Worm (Caenorhabditis elegans) whole organism, early embryonic: ENCODE results near the gene C05C12.6.
"Not testable (repeated sequence)": the region's sequence is repeated elsewhere in the genome, so short reads cannot be mapped to it uniquely, and the experiment has no call there.

Experiments used
- B0310.2 ChIP-seq: sonication (generic microtip); optimal IDR thresholded peaks from 2 replicates; lab custom pipeline; 2016; ENCODE audit warnings: mild to moderate bottlenecking, missing genetic modification characterization, missing compliant biosample characterization
- F13C5.2 ChIP-seq: sonication (generic microtip); optimal IDR thresholded peaks from 2 replicates; lab custom pipeline; 2017; ENCODE audit warnings: mild to moderate bottlenecking, missing genetic modification characterization, inconsistent platforms, missing compliant biosample characterization
- aly-1 ChIP-seq: sonication (generic microtip); optimal IDR thresholded peaks from 2 replicates; lab custom pipeline; 2016; ENCODE audit warnings: missing genetic modification characterization, missing compliant biosample characterization
- ama-1 ChIP-seq: fragments of 150-350 bp; optimal IDR thresholded peaks from 2 replicates; lab custom pipeline; 2014
- ceh-13 ChIP-seq: fragments of 200-800 bp; sonication (Bioruptor generic); optimal IDR thresholded peaks from 2 replicates; lab custom pipeline; 2018; ENCODE audit warnings: mild to moderate bottlenecking, missing genetic modification characterization, missing compliant biosample characterization
- ceh-36 ChIP-seq: sonication (generic microtip); optimal IDR thresholded peaks from 2 replicates; lab custom pipeline; 2016; ENCODE audit warnings: missing genetic modification characterization, inconsistent platforms, missing compliant biosample characterization
- ets-7 ChIP-seq: sonication (generic microtip); optimal IDR thresholded peaks from 2 replicates; lab custom pipeline; 2016; ENCODE audit warnings: missing genotype, missing genetic modification characterization, missing compliant biosample characterization
- flt-1 ChIP-seq: fragments of 200-800 bp; sonication (Bioruptor generic); IDR thresholded peaks from 2 replicates; pipeline ENCODE4 v1.3.6; 2022; ENCODE audit warnings: missing genetic modification characterization, missing compliant biosample characterization
- hmbx-1 ChIP-seq: sonication (generic microtip); optimal IDR thresholded peaks from 2 replicates; lab custom pipeline; 2016; ENCODE audit warnings: mild to moderate bottlenecking, missing genetic modification characterization, missing compliant biosample characterization
- hmg-4 ChIP-seq: fragments of 200-800 bp; sonication (Bioruptor generic); optimal IDR thresholded peaks from 2 replicates; lab custom pipeline; 2018; ENCODE audit warnings: mild to moderate bottlenecking, missing genetic modification characterization, missing compliant biosample characterization
- hnd-1 ChIP-seq: sonication (generic microtip); optimal IDR thresholded peaks from 2 replicates; lab custom pipeline; 2016; ENCODE audit warnings: missing genetic modification characterization, missing compliant biosample characterization
- pes-1 ChIP-seq: fragments of 200-800 bp; sonication (Bioruptor generic); IDR thresholded peaks from 2 replicates; pipeline ENCODE4 v1.3.6; 2022; ENCODE audit warnings: missing genetic modification reagents, missing genetic modification characterization, missing compliant biosample characterization
- scrt-1 ChIP-seq: fragments of 200-800 bp; sonication (Bioruptor generic); IDR thresholded peaks from 2 replicates; pipeline ENCODE4 v1.3.6; 2022; ENCODE audit warnings: missing genetic modification characterization, missing compliant biosample characterization
- sea-1 ChIP-seq: fragments of 200-800 bp; sonication (Bioruptor generic); conservative IDR thresholded peaks from 2 replicates; pipeline ENCODE4 v1.3.6; 2022; ENCODE audit warnings: missing genetic modification characterization, missing compliant biosample characterization
- tbx-11 ChIP-seq: fragments of 200-800 bp; sonication (Bioruptor generic); IDR thresholded peaks from 2 replicates; pipeline ENCODE4 v1.3.6; 2022; ENCODE audit warnings: missing genetic modification characterization, missing compliant biosample characterization
- tbx-37 ChIP-seq: fragments of 200-800 bp; sonication (Bioruptor generic); conservative IDR thresholded peaks from 2 replicates; pipeline ENCODE4 v1.3.6; 2022; ENCODE audit warnings: missing genetic modification reagents, missing genetic modification characterization, missing compliant biosample characterization
- tra-4 ChIP-seq: sonication (generic microtip); optimal IDR thresholded peaks from 2 replicates; lab custom pipeline; 2017; ENCODE audit warnings: missing genetic modification characterization, missing compliant biosample characterization

The C05C12.6 gene

ce11 chrIV:11253689-11254088, 12.4 kb upstream of the C05C12.6 start, which contains the start of gene C05C12.1:
Gene C05C12.1, plus strand, starts transcription at chrIV:11253989.
- TF ChIP-seq scrt-1 (GFP tag; lab: Robert Waterston, UW); ceh-13 (GFP tag; lab: Kevin White, UChicago); hmbx-1 (tag; lab: Kevin White, UChicago): not testable (repeated sequence)

- TF ChIP-seq tra-4 (tag; lab: Kevin White, UChicago) (no peak), tbx-37 (GFP tag; lab: Robert Waterston, UW) (no peak)
Observed at ce11 chrIV:11248031-11248631, 6.9 kb upstream of the C05C12.6 start, which contains the start of gene C05C12.4. Gene C05C12.4, minus strand, starts transcription at chrIV:11248081.

ce11 chrIV:11247434-11247833, 6.2 kb upstream of the C05C12.6 start:
- TF ChIP-seq hmbx-1 (tag; lab: Kevin White, UChicago) (no peak), ceh-36 (tag; lab: Kevin White, UChicago) (no peak), B0310.2 (tag; lab: Kevin White, UChicago) (no peak)

- TF ChIP-seq hmbx-1 (tag; lab: Kevin White, UChicago) = no peak
- no peak for TF ChIP-seq tbx-37 (GFP tag; lab: Robert Waterston, UW)
- TF ChIP-seq hnd-1 (tag; lab: Kevin White, UChicago) = no peak
- TF ChIP-seq flt-1 (GFP tag; lab: Robert Waterston, UW) = no peak
- no peak for TF ChIP-seq tbx-11 (GFP tag; lab: Robert Waterston, UW)
- no peak for TF ChIP-seq ets-7
- no peak for TF ChIP-seq pes-1 (GFP tag; lab: Robert Waterston, UW)
Observed at ce11 chrIV:11235755-11236154, 5.5 kb downstream of the C05C12.6 start.

- TF ChIP-seq tbx-37 (GFP tag; lab: Robert Waterston, UW) (no peak), hmbx-1 (tag; lab: Kevin White, UChicago) (no peak), hnd-1 (tag; lab: Kevin White, UChicago) (no peak), tra-4 (tag; lab: Kevin White, UChicago) (no peak)
Observed at ce11 chrIV:11231376-11231775, 9.9 kb downstream of the C05C12.6 start.

- TF ChIP-seq ama-1 (lab: Kevin White, UChicago) = no peak
- no peak for TF ChIP-seq tbx-11 (GFP tag; lab: Robert Waterston, UW)
- TF ChIP-seq pes-1 (GFP tag; lab: Robert Waterston, UW) = no peak
- TF ChIP-seq F13C5.2 (tag; lab: Kevin White, UChicago) = no peak
- TF ChIP-seq flt-1 (GFP tag; lab: Robert Waterston, UW) = no peak
- TF ChIP-seq ets-7 = no peak
- no peak for TF ChIP-seq aly-1 (tag; lab: Kevin White, UChicago)
- no peak for TF ChIP-seq ceh-36 (tag; lab: Kevin White, UChicago)
- no peak for TF ChIP-seq tbx-37 (GFP tag; lab: Robert Waterston, UW)
- no peak for TF ChIP-seq hnd-1 (tag; lab: Kevin White, UChicago)
Observed at ce11 chrIV:11230069-11230468, 11.2 kb downstream of the C05C12.6 start, which contains the start of gene best-7. Gene best-7, minus strand, starts transcription at chrIV:11230307.

- TF ChIP-seq pes-1 (GFP tag; lab: Robert Waterston, UW) (no peak), ceh-13 (GFP tag; lab: Kevin White, UChicago) (no peak), B0310.2 (tag; lab: Kevin White, UChicago) (no peak), hnd-1 (tag; lab: Kevin White, UChicago) (no peak), scrt-1 (GFP tag; lab: Robert Waterston, UW) (no peak), hmbx-1 (tag; lab: Kevin White, UChicago) (no peak), tbx-11 (GFP tag; lab: Robert Waterston, UW) (no peak), sea-1 (GFP tag; lab: Robert Waterston, UW) (no peak), aly-1 (tag; lab: Kevin White, UChicago) (no peak), ets-7 (no peak), ama-1 (lab: Kevin White, UChicago) (no peak), tbx-37 (GFP tag; lab: Robert Waterston, UW) (no peak), ceh-36 (tag; lab: Kevin White, UChicago) (no peak), F13C5.2 (tag; lab: Kevin White, UChicago) (no peak), hmg-4 (no peak), tra-4 (tag; lab: Kevin White, UChicago) (no peak)
Observed at ce11 chrIV:11229013-11229412, 12.3 kb downstream of the C05C12.6 start.

- TF ChIP-seq ets-7 (no peak), B0310.2 (tag; lab: Kevin White, UChicago) (no peak), tra-4 (tag; lab: Kevin White, UChicago) (no peak), pes-1 (GFP tag; lab: Robert Waterston, UW) (no peak), hmg-4 (no peak), ceh-36 (tag; lab: Kevin White, UChicago) (no peak), flt-1 (GFP tag; lab: Robert Waterston, UW) (no peak), F13C5.2 (tag; lab: Kevin White, UChicago) (no peak), hnd-1 (tag; lab: Kevin White, UChicago) (no peak), ama-1 (lab: Kevin White, UChicago) (no peak), tbx-37 (GFP tag; lab: Robert Waterston, UW) (no peak), aly-1 (tag; lab: Kevin White, UChicago) (no peak), scrt-1 (GFP tag; lab: Robert Waterston, UW) (no peak), sea-1 (GFP tag; lab: Robert Waterston, UW) (no peak), tbx-11 (GFP tag; lab: Robert Waterston, UW) (no peak), ceh-13 (GFP tag; lab: Kevin White, UChicago) (no peak), hmbx-1 (tag; lab: Kevin White, UChicago) (no peak)
Observed at ce11 chrIV:11226545-11226944, 14.7 kb downstream of the C05C12.6 start.
